Fruit fly (Drosophila melanogaster): ENCODE measurements around the gene CG15563.

DNA sequence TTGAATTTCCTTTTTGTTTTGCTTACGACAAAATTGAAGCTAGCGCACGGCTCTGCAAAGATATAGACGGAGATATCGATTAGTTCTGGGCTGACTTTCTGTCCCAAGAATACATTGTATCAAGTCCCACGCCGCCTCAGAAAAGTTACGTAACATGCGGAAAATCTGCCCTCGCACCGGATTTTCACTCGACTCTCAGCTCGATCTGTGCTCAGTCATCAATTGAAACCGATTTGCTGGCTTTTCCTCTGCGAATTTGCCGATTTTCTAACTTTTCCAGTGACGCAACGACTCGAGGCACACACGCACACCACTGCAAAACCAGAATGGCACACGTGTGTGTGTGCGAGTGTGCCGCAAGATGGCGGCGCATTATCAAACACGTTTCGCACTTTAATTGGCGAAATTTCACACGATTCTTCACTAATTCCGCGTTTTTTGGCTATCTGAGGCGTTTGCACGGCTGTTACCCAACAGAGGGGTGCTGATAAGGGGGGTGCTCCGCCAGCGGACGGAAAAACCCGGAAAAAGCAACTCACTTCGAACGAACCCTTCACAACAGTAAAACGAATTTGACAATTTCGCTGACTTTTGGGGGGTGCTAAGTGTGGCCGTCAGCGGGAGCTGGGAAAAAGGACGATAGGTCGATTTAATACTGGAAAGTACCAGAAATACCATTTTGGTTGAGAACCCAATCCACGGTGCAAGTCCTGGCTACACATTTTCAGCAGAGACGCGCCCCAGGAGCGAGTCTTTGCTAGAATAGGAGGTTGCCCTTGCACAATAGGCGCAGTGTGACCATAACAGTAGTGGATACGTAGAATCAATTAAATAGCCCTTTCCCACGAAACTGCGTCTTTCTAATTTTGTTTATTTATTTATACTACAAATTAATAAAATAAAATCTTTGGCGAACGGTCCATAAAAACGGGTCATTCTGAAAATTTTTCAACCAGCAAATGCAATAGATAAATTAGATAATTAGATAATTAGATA, 12.8 kb downstream of the CG15563 start, which contains the start of gene ATPsynC:
- TF ChIP-seq pan (optimal IDR thresholded peaks at IDR 0.05): no peak
- no peak for TF ChIP-seq usp (GFP tag; optimal IDR thresholded peaks at IDR 0.05)
